Worm (Caenorhabditis elegans): ENCODE results near the gene C06E4.1.
A peak's percentile ranks its signal among the peaks of the same experiment; 100 is the strongest.
"Not testable (repeated sequence)": the region's sequence is repeated elsewhere in the genome, so short reads cannot be mapped to it uniquely, and the experiment has no call there.

C06E4.1 gene

ce11 chrIV:7253271-7253670, 29.8 kb upstream of the C06E4.1 start:
- TF ChIP-seq attf-6 (GFP tag; IDR thresholded peaks at IDR 0.05) (peak; percentile 92), madf-6 (GFP tag; IDR thresholded peaks at IDR 0.05) (peak; percentile 34; the same call in 1 of the 2 replicates), ceh-91 (GFP tag; IDR thresholded peaks at IDR 0.05) (0 out of 2 replicates have a peak, but pooled peaks have one; percentile 17), lin-26 (GFP tag; IDR thresholded peaks at IDR 0.05) (no peak), B0336.3 (GFP tag; IDR thresholded peaks at IDR 0.05) (peak; percentile 58; the same call in 1 of the 2 replicates), dox-1 (GFP tag; IDR thresholded peaks at IDR 0.05) (peak; percentile 53; the same call in 1 of the 2 replicates), T07F8.4 (tag; optimal IDR thresholded peaks at IDR 0.05) (no peak), F49E8.2 (tag; optimal IDR thresholded peaks at IDR 0.05; ENCODE audit: insufficient read depth) (peak; percentile 62), tbp1 (GFP tag; optimal IDR thresholded peaks at IDR 0.05) (peak; percentile 54), him-1 (tag; optimal IDR thresholded peaks at IDR 0.05) (peak; percentile 76), rcor-1 (GFP tag; IDR thresholded peaks at IDR 0.05) (no peak), snpc-3.4 (tag; optimal IDR thresholded peaks at IDR 0.05) (peak; percentile 64), F22D6.2 (tag; optimal IDR thresholded peaks at IDR 0.05) (no peak), ekl-4 (GFP tag; IDR thresholded peaks at IDR 0.05) (0 out of 2 replicates have a peak, but pooled peaks have one; percentile 27), snpc-1.1 (tag; optimal IDR thresholded peaks at IDR 0.05; ENCODE audit: insufficient read depth) (peak; percentile 91), ceh-100 (GFP tag; IDR thresholded peaks at IDR 0.05) (0 out of 2 replicates have a peak, but pooled peaks have one; percentile 27), lsl-1 (GFP tag; optimal IDR thresholded peaks at IDR 0.05) (peak; percentile 35), madf-8 (GFP tag; conservative IDR thresholded peaks at IDR 0.05) (0 out of 2 replicates have a peak, but pooled peaks have one; percentile 28), hsf-1 (GFP tag; IDR thresholded peaks at IDR 0.05) (0 out of 2 replicates have a peak, but pooled peaks have one; percentile 37), tbx-9 (tag; optimal IDR thresholded peaks at IDR 0.05; ENCODE audit: borderline replicate concordance) (no peak), snpc-4 (GFP tag; optimal IDR thresholded peaks at IDR 0.05) (peak; percentile 85), snpc-4 (tag; optimal IDR thresholded peaks at IDR 0.05) (peak; percentile 87 to 95 (median 88)), Y53G8AR.9 (GFP tag; conservative IDR thresholded peaks at IDR 0.05) (no peak), nhr-120 (GFP tag; IDR thresholded peaks at IDR 0.05) (no peak), D2030.7 (GFP tag; IDR thresholded peaks at IDR 0.05) (0 out of 2 replicates have a peak, but pooled peaks have one; percentile 38), pbrm-1 (GFP tag; IDR thresholded peaks at IDR 0.05) (peak; percentile 73), hmg-1.2 (GFP tag; IDR thresholded peaks at IDR 0.05) (peak; percentile 85), mcd-1 (GFP tag; IDR thresholded peaks at IDR 0.05) (0 out of 2 replicates have a peak, but pooled peaks have one; percentile 14), mes-4 (tag; optimal IDR thresholded peaks at IDR 0.05) (no peak)

DNA sequence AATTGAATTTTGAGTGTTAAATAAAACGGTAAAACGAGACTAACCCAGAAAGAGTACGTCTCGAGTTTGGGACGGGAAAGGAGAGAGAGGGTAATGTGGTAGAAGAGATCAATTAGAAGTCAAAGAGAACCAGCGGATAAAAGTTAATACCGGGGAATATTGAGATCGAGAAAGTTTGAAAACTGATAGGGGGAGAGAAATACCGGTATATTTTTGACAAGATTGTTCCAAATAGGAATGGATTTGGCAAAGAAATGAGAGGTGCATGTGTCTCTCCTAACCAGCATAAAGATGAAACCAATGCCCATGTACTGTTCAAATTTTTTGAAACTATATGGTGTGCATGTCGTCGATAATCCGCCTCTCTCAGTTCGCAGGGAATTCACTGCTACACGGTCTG, 28.4 kb upstream of the C06E4.1 start, which contains the start of gene C06E4.5:
Gene C06E4.5 (plus strand): TSS at position 301 of the 400 bp plus-strand sequence.
- not testable (repeated sequence) for TF ChIP-seq ceh-40, hsf-1, rcor-1 (GFP tag; IDR thresholded peaks at IDR 0.05)

ce11 chrIV:7258253-7258652, 24.8 kb upstream of the C06E4.1 start, which contains the start of gene C06E4.6:
TSS of gene C06E4.6 (minus strand) at chrIV:7258303.
- TF ChIP-seq hrde-1 (tag; optimal IDR thresholded peaks at IDR 0.05; ENCODE audit: borderline replicate concordance), result no peak
- no peak for TF ChIP-seq ceh-40 (GFP tag; IDR thresholded peaks at IDR 0.05)
- TF ChIP-seq bed-2 (GFP tag; IDR thresholded peaks at IDR 0.05), result no peak
- peak; percentile 95 for TF ChIP-seq hmg-1.2 (GFP tag; IDR thresholded peaks at IDR 0.05)
- peak; percentile 53 for TF ChIP-seq nhr-80 (tag; optimal IDR thresholded peaks at IDR 0.05)
- no peak for TF ChIP-seq nfya-1 (tag; optimal IDR thresholded peaks at IDR 0.05; ENCODE audit: borderline replicate concordance, insufficient read depth)
- no peak for TF ChIP-seq hsf-1 (GFP tag; IDR thresholded peaks at IDR 0.05)
